Worm (Caenorhabditis elegans) whole organism, early embryonic: ENCODE measurements around the gene F53C11.1.

Experiments used
- B0310.2 ChIP-seq: sonication (generic microtip); optimal IDR thresholded peaks from 2 replicates; lab custom pipeline; 2016; ENCODE audit warnings: mild to moderate bottlenecking, missing genetic modification characterization, missing compliant biosample characterization
- F13C5.2 ChIP-seq: sonication (generic microtip); optimal IDR thresholded peaks from 2 replicates; lab custom pipeline; 2017; ENCODE audit warnings: mild to moderate bottlenecking, missing genetic modification characterization, inconsistent platforms, missing compliant biosample characterization
- aly-1 ChIP-seq: sonication (generic microtip); optimal IDR thresholded peaks from 2 replicates; lab custom pipeline; 2016; ENCODE audit warnings: missing genetic modification characterization, missing compliant biosample characterization
- ama-1 ChIP-seq: fragments of 150-350 bp; optimal IDR thresholded peaks from 2 replicates; lab custom pipeline; 2014
- ceh-13 ChIP-seq: fragments of 200-800 bp; sonication (Bioruptor generic); optimal IDR thresholded peaks from 2 replicates; lab custom pipeline; 2018; ENCODE audit warnings: mild to moderate bottlenecking, missing genetic modification characterization, missing compliant biosample characterization
- ceh-36 ChIP-seq: sonication (generic microtip); optimal IDR thresholded peaks from 2 replicates; lab custom pipeline; 2016; ENCODE audit warnings: missing genetic modification characterization, inconsistent platforms, missing compliant biosample characterization
- ets-7 ChIP-seq: sonication (generic microtip); optimal IDR thresholded peaks from 2 replicates; lab custom pipeline; 2016; ENCODE audit warnings: missing genotype, missing genetic modification characterization, missing compliant biosample characterization
- hmbx-1 ChIP-seq: sonication (generic microtip); optimal IDR thresholded peaks from 2 replicates; lab custom pipeline; 2016; ENCODE audit warnings: mild to moderate bottlenecking, missing genetic modification characterization, missing compliant biosample characterization
- hmg-4 ChIP-seq: fragments of 200-800 bp; sonication (Bioruptor generic); optimal IDR thresholded peaks from 2 replicates; lab custom pipeline; 2018; ENCODE audit warnings: mild to moderate bottlenecking, missing genetic modification characterization, missing compliant biosample characterization
- hnd-1 ChIP-seq: sonication (generic microtip); optimal IDR thresholded peaks from 2 replicates; lab custom pipeline; 2016; ENCODE audit warnings: missing genetic modification characterization, missing compliant biosample characterization
- pes-1 ChIP-seq: fragments of 200-800 bp; sonication (Bioruptor generic); IDR thresholded peaks from 2 replicates; pipeline ENCODE4 v1.3.6; 2022; ENCODE audit warnings: missing genetic modification reagents, missing genetic modification characterization, missing compliant biosample characterization
- scrt-1 ChIP-seq: fragments of 200-800 bp; sonication (Bioruptor generic); IDR thresholded peaks from 2 replicates; pipeline ENCODE4 v1.3.6; 2022; ENCODE audit warnings: missing genetic modification characterization, missing compliant biosample characterization
- tbx-11 ChIP-seq: fragments of 200-800 bp; sonication (Bioruptor generic); IDR thresholded peaks from 2 replicates; pipeline ENCODE4 v1.3.6; 2022; ENCODE audit warnings: missing genetic modification characterization, missing compliant biosample characterization
- tbx-37 ChIP-seq: fragments of 200-800 bp; sonication (Bioruptor generic); conservative IDR thresholded peaks from 2 replicates; pipeline ENCODE4 v1.3.6; 2022; ENCODE audit warnings: missing genetic modification reagents, missing genetic modification characterization, missing compliant biosample characterization
- tra-4 ChIP-seq: sonication (generic microtip); optimal IDR thresholded peaks from 2 replicates; lab custom pipeline; 2017; ENCODE audit warnings: missing genetic modification characterization, missing compliant biosample characterization

The F53C11.1 gene

DNA sequence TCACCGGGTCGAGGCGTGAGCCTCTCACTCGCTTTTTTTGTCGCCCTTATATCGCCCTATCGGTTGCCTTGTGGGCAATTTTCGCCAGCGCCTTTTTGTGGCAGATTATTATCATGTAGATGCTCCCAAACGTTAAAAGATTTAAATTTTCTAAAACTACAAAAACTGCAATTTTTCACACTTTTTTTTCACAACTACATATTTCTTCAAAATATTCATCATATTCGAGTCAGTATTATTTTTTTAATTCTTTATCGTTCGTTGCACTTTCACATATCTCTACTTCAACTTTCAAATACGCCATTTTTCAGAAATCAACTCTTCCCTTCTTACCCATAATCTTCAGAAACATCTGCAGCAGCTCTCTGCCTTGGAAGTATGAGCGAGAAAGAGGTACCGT is 37.3 kb downstream of the F53C11.1 start, which contains the start of gene ceh-24:
Gene ceh-24, plus strand, starts transcription at position 301 of the 400 bp plus-strand sequence.
- TF ChIP-seq aly-1 (tag; lab: Kevin White, UChicago) (no peak), hnd-1 (no peak), ama-1 (lab: Kevin White, UChicago) (no peak), scrt-1 (GFP tag; lab: Robert Waterston, UW) (no peak), tbx-11 (GFP tag; lab: Robert Waterston, UW) (no peak), ceh-13 (GFP tag; lab: Kevin White, UChicago) (no peak), pes-1 (GFP tag; lab: Robert Waterston, UW) (no peak), hmg-4 (GFP tag; lab: Kevin White, UChicago) (no peak), B0310.2 (no peak), tra-4 (tag; lab: Kevin White, UChicago) (no peak)

DNA sequence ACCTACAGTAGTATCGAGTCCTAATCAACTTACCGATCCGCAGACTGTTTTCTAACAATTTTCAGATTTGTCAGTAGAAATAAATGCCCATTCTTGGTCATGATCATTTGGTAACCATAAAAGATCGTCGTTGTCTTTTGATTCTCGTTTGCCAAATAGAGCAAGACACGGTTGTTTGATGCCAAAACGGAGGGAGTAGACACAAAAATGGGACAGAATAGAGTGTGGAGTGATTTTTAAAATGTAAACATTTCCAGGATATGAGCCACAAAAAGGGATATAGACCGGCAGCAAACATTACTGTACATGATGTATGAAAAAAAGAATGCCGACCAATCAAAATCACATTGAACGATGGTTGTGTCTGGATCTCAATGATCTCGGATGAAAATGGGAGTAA is 41.3 kb downstream of the F53C11.1 start, which contains the start of gene F55B12.2:
Gene F55B12.2, minus strand, starts transcription at position 101 of the 400 bp plus-strand sequence.
- no peak for TF ChIP-seq ceh-36
- no peak for TF ChIP-seq ama-1 (lab: Kevin White, UChicago)
- no peak for TF ChIP-seq hnd-1
- no peak for TF ChIP-seq pes-1 (GFP tag; lab: Robert Waterston, UW)
- TF ChIP-seq tbx-37 = no peak
- no peak for TF ChIP-seq hmg-4 (GFP tag; lab: Kevin White, UChicago)
- no peak for TF ChIP-seq ets-7 (tag; lab: Kevin White, UChicago)
- no peak for TF ChIP-seq ceh-13 (GFP tag; lab: Kevin White, UChicago)
- TF ChIP-seq aly-1 (tag; lab: Kevin White, UChicago) = no peak
- no peak for TF ChIP-seq F13C5.2
- TF ChIP-seq scrt-1 (GFP tag; lab: Robert Waterston, UW) = no peak
- TF ChIP-seq tra-4 (tag; lab: Kevin White, UChicago) = no peak

DNA sequence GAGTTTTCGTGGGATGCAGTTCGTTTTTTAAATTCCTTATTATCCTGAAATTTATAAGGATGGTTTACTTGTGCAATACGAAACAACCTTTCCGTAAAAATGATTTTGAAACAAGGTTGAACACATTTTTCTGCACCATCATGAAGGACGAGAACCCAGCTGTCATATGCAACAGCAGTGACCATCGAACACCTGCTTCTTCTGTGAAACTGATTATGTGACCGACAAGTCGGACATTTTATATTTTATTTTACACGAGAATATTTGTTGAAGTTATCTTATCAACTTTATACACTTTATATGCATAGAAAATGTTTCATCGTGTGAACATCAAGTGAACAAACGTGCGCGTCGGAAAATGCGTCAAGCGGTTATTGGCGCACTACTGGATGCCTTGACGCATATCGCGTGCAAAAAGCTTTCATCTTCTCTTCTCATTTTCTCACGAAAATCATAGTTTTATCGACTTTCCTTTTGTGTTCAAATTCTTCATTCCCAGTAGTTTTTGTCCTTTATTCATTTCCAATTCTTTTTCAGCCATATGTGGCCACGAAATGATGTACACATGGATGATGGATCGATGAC is 43.3 kb downstream of the F53C11.1 start, which contains the start of gene sel-10:
Gene sel-10, plus strand, starts transcription at position 538 of the 585 bp plus-strand sequence.
- TF ChIP-seq tra-4 (tag; lab: Kevin White, UChicago) = no peak
- TF ChIP-seq tbx-37 = no peak
- TF ChIP-seq F13C5.2 = peak; percentile 30

DNA sequence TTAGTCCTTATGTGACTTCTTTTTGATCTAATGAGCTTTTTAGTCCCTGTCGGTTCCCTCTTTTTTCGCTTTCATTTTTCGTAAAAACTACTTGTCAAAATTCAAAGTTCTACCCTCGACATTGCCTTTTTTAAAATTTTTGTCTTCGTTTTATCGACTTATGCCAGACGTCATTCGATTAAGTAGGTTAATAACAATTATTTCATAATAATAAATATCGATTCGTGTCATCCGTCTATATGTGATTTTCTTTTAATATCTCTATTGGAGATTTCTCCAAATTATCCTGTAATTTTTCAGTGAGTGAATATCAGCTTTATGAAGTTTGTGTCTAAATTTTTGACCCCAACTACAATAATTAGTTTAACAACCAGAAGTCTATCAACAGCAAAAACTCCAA is 47.2 kb downstream of the F53C11.1 start, which contains the start of gene hpo-31:
Gene hpo-31, plus strand, starts transcription at position 301 of the 400 bp plus-strand sequence.
- TF ChIP-seq pes-1 (GFP tag; lab: Robert Waterston, UW) (no peak), tbx-11 (GFP tag; lab: Robert Waterston, UW) (no peak), hmbx-1 (no peak), ceh-13 (GFP tag; lab: Kevin White, UChicago) (no peak), aly-1 (tag; lab: Kevin White, UChicago) (no peak), ets-7 (tag; lab: Kevin White, UChicago) (no peak), hmg-4 (GFP tag; lab: Kevin White, UChicago) (no peak), B0310.2 (no peak)
